Fruit fly (Drosophila melanogaster) whole organism, embryonic: ENCODE data around the gene CG11999.

Experiments
- Abd-B ChIP-seq: fragments of 200-800 bp; sonication (Bioruptor generic); optimal IDR thresholded peaks from 2 replicates; lab custom pipeline; 2018; ENCODE audit warnings: missing biosample characterization, mild to moderate bottlenecking, missing genetic modification characterization, moderate library complexity
- Ada2b ChIP-seq: fragments of 200-800 bp; sonication (Bioruptor generic); IDR thresholded peaks from 2 replicates; pipeline ENCODE4 v1.3.6; 2022; ENCODE audit warnings: missing biosample characterization, missing genetic modification characterization
- Aef1 ChIP-seq: fragments of 200-800 bp; sonication (Bioruptor generic); IDR thresholded peaks from 3 replicates; pipeline ENCODE4 v1.3.6; 2022; ENCODE audit warnings: missing biosample characterization, missing genetic modification characterization
- Bdp1 ChIP-seq: fragments of 200-800 bp; sonication (Bioruptor generic); optimal IDR thresholded peaks from 3 replicates; lab custom pipeline; 2016; ENCODE audit warnings: missing biosample characterization, missing genetic modification characterization
- Blimp-1 ChIP-seq: fragments of 200-800 bp; sonication (Bioruptor generic); optimal IDR thresholded peaks from 3 replicates; lab custom pipeline; 2018; ENCODE audit warnings: missing biosample characterization, missing genetic modification characterization, mild to moderate bottlenecking, moderate library complexity, missing genetic modification reagents
- CG12155 ChIP-seq: fragments of 200-800 bp; sonication (Bioruptor generic); optimal IDR thresholded peaks from 3 replicates; lab custom pipeline; 2016; ENCODE audit warnings: missing biosample characterization, missing genetic modification characterization
- CG13424 ChIP-seq: fragments of 200-800 bp; sonication (Bioruptor generic); optimal IDR thresholded peaks from 2 replicates; lab custom pipeline; 2019; ENCODE audit warnings: missing biosample characterization, mild to moderate bottlenecking, missing genetic modification characterization, moderate library complexity
- CG14965 ChIP-seq: fragments of 200-800 bp; sonication (Bioruptor generic); optimal IDR thresholded peaks from 2 replicates; lab custom pipeline; 2016; ENCODE audit warnings: missing biosample characterization, missing genetic modification characterization, borderline replicate concordance
- CG15514 ChIP-seq: fragments of 200-800 bp; sonication (Bioruptor generic); optimal IDR thresholded peaks from 3 replicates; lab custom pipeline; 2017; ENCODE audit warnings: missing biosample characterization, missing genetic modification characterization, mild to moderate bottlenecking, moderate library complexity, missing genetic modification reagents
- CG17328 ChIP-seq: fragments of 200-800 bp; sonication (Bioruptor generic); IDR thresholded peaks from 2 replicates; pipeline ENCODE4 v1.3.6; 2022; ENCODE audit warnings: missing biosample characterization, missing genetic modification characterization
- CG17829 ChIP-seq: fragments of 200-800 bp; optimal IDR thresholded peaks from 2 replicates; lab custom pipeline; 2019; ENCODE audit warnings: missing biosample characterization, mild to moderate bottlenecking, missing genetic modification characterization, moderate library complexity
- CG17912 ChIP-seq: fragments of 200-800 bp; sonication (Bioruptor generic); optimal IDR thresholded peaks from 2 replicates; lab custom pipeline; 2018; ENCODE audit warnings: missing biosample characterization, mild to moderate bottlenecking, missing genetic modification characterization
- CG2889 ChIP-seq: fragments of 200-800 bp; sonication (Bioruptor generic); IDR thresholded peaks from 3 replicates; pipeline ENCODE4 v1.3.6; 2022; ENCODE audit warnings: missing biosample characterization, missing genetic modification characterization
- CG31441 ChIP-seq: fragments of 200-800 bp; sonication (Bioruptor generic); IDR thresholded peaks from 2 replicates; pipeline ENCODE4 v1.3.6; 2022; ENCODE audit warnings: missing biosample characterization, missing genetic modification characterization
- CG34376 ChIP-seq: fragments of 200-800 bp; sonication (Bioruptor generic); optimal IDR thresholded peaks from 2 replicates; lab custom pipeline; 2018; ENCODE audit warnings: missing biosample characterization, mild to moderate bottlenecking, missing genetic modification characterization
- CG3995 ChIP-seq: fragments of 200-800 bp; sonication (Bioruptor generic); optimal IDR thresholded peaks from 3 replicates; lab custom pipeline; 2016; ENCODE audit warnings: missing biosample characterization, missing genetic modification characterization
- CG7786 ChIP-seq: fragments of 200-800 bp; sonication (Bioruptor generic); optimal IDR thresholded peaks from 2 replicates; lab custom pipeline; 2016; ENCODE audit warnings: missing biosample characterization, missing genetic modification characterization
- CG8281 ChIP-seq: fragments of 200-800 bp; sonication (Bioruptor generic); optimal IDR thresholded peaks from 2 replicates; lab custom pipeline; 2018; ENCODE audit warnings: missing biosample characterization, mild to moderate bottlenecking, missing genetic modification characterization, moderate library complexity
- CG8388 ChIP-seq: fragments of 200-800 bp; sonication (Bioruptor generic); optimal IDR thresholded peaks from 2 replicates; lab custom pipeline; 2019; ENCODE audit warnings: missing biosample characterization, mild to moderate bottlenecking, missing genetic modification characterization, moderate library complexity
- CG9437 ChIP-seq: fragments of 200-800 bp; sonication (Bioruptor generic); optimal IDR thresholded peaks from 2 replicates; lab custom pipeline; 2018; ENCODE audit warnings: missing biosample characterization, mild to moderate bottlenecking, missing genetic modification characterization
- D19A ChIP-seq: fragments of 200-800 bp; optimal IDR thresholded peaks from 3 replicates; lab custom pipeline; 2019; ENCODE audit warnings: missing biosample characterization, mild to moderate bottlenecking, missing genetic modification characterization, moderate library complexity
- D19B ChIP-seq: fragments of 200-800 bp; sonication (Bioruptor generic); optimal IDR thresholded peaks from 2 replicates; lab custom pipeline; 2017; ENCODE audit warnings: missing biosample characterization, mild to moderate bottlenecking, missing genetic modification characterization
- Dip3 ChIP-seq: fragments of 200-800 bp; sonication (Bioruptor generic); optimal IDR thresholded peaks from 3 replicates; lab custom pipeline; 2016; ENCODE audit warnings: missing biosample characterization, missing genetic modification characterization
- Gug ChIP-seq: fragments of 200-800 bp; sonication (Bioruptor generic); IDR thresholded peaks from 4 replicates; pipeline ENCODE4 v1.3.6; 2022; ENCODE audit warnings: missing biosample characterization, missing genetic modification characterization
- HmgZ ChIP-seq: fragments of 200-800 bp; sonication (Bioruptor generic); optimal IDR thresholded peaks from 2 replicates; lab custom pipeline; 2018; ENCODE audit warnings: missing biosample characterization, mild to moderate bottlenecking, missing genetic modification characterization
- Hr51 ChIP-seq, 2 experiments: fragments of 200-800 bp; sonication (Bioruptor generic); optimal IDR thresholded peaks; 2 replicates in 1 of 2; 3 replicates in 1 of 2; lab custom pipeline; 2016 to 2018; ENCODE audit warnings: missing biosample characterization in 2 of 2, missing genetic modification characterization in 2 of 2, mild to moderate bottlenecking in 1 of 2, moderate library complexity in 1 of 2
- Hr78 ChIP-seq, 2 experiments: fragments of 200-800 bp in 1 of 2; fragments of >200 bp in 1 of 2; sonication (Bioruptor generic) in 1 of 2; optimal IDR thresholded peaks; 2 replicates each; lab custom pipeline; 2017 to 2019; ENCODE audit warnings: missing biosample characterization in 2 of 2, missing genetic modification characterization in 2 of 2, mild to moderate bottlenecking in 1 of 2, moderate library complexity in 1 of 2
- Mad ChIP-seq: fragments of 200-800 bp; sonication (Bioruptor generic); optimal IDR thresholded peaks from 2 replicates; lab custom pipeline; 2016; ENCODE audit warnings: missing biosample characterization, missing genetic modification characterization
- NK7.1 ChIP-seq: fragments of 200-800 bp; sonication (Bioruptor generic); optimal IDR thresholded peaks from 3 replicates; lab custom pipeline; 2016; ENCODE audit warnings: missing biosample characterization, missing genetic modification characterization
- NfI ChIP-seq: fragments of 200-800 bp; sonication (Bioruptor generic); optimal IDR thresholded peaks from 3 replicates; lab custom pipeline; 2018; ENCODE audit warnings: missing biosample characterization, mild to moderate bottlenecking, missing genetic modification characterization, moderate library complexity
- Ptx1 ChIP-seq: fragments of 200-800 bp; sonication (Bioruptor generic); IDR thresholded peaks from 2 replicates; pipeline ENCODE4 v1.3.6; 2022; ENCODE audit warnings: missing biosample characterization, missing genetic modification characterization
- TFAM ChIP-seq: fragments of 200-800 bp; sonication (Bioruptor generic); optimal IDR thresholded peaks from 2 replicates; lab custom pipeline; 2017; ENCODE audit warnings: missing biosample characterization, missing genetic modification characterization, inconsistent platforms
- Taf1 ChIP-seq: fragments of 200-800 bp; sonication (Bioruptor generic); IDR thresholded peaks from 2 replicates; pipeline ENCODE4 v1.3.6; 2022; ENCODE audit warnings: missing biosample characterization, missing genetic modification characterization
- bigmax ChIP-seq: fragments of 200-800 bp; sonication (Bioruptor generic); optimal IDR thresholded peaks from 2 replicates; lab custom pipeline; 2018; ENCODE audit warnings: missing biosample characterization, mild to moderate bottlenecking, missing genetic modification characterization
- cg ChIP-seq: fragments of 200-800 bp; sonication (Bioruptor generic); optimal IDR thresholded peaks from 3 replicates; lab custom pipeline; 2019; ENCODE audit warnings: missing biosample characterization, mild to moderate bottlenecking, missing genetic modification characterization, moderate library complexity
- crp ChIP-seq, 2 experiments: fragments of 200-800 bp; sonication (Bioruptor generic); optimal IDR thresholded peaks; 2 replicates in 1 of 2; 3 replicates in 1 of 2; lab custom pipeline; 2017; ENCODE audit warnings: missing biosample characterization in 2 of 2, missing genetic modification characterization in 2 of 2, mild to moderate bottlenecking in 1 of 2, moderate library complexity in 1 of 2
- dati ChIP-seq: fragments of 200-800 bp; sonication (Bioruptor generic); IDR thresholded peaks from 2 replicates; pipeline ENCODE4 v1.3.6; 2022; ENCODE audit warnings: missing biosample characterization, missing genetic modification characterization
- dmrt11E ChIP-seq: fragments of 200-800 bp; sonication (Bioruptor generic); optimal IDR thresholded peaks from 3 replicates; lab custom pipeline; 2018; ENCODE audit warnings: missing biosample characterization, mild to moderate bottlenecking, missing genetic modification characterization, moderate library complexity
- fu2 ChIP-seq: fragments of 200-800 bp; sonication (Bioruptor generic); optimal IDR thresholded peaks from 2 replicates; lab custom pipeline; 2016; ENCODE audit warnings: missing biosample characterization, missing genetic modification characterization
- gro ChIP-seq: fragments of 200-800 bp; sonication (Bioruptor generic); optimal IDR thresholded peaks from 2 replicates; lab custom pipeline; 2016; ENCODE audit warnings: missing biosample characterization, missing genetic modification characterization
- knrl ChIP-seq: fragments of 200-800 bp; sonication (Bioruptor generic); IDR thresholded peaks from 3 replicates; pipeline ENCODE4 v1.3.6; 2022; ENCODE audit warnings: missing biosample characterization, missing genetic modification characterization; ENCODE audit not compliant: partially characterized antibody
- luna ChIP-seq: fragments of 200-800 bp; sonication (Bioruptor generic); optimal IDR thresholded peaks from 2 replicates; lab custom pipeline; 2016; ENCODE audit warnings: missing biosample characterization, missing genetic modification characterization
- oc ChIP-seq: fragments of 200-800 bp; sonication (Bioruptor generic); optimal IDR thresholded peaks from 2 replicates; lab custom pipeline; 2018; ENCODE audit warnings: missing biosample characterization, mild to moderate bottlenecking, missing genetic modification characterization, moderate library complexity
- odd ChIP-seq: fragments of 200-800 bp; sonication (Bioruptor generic); optimal IDR thresholded peaks from 2 replicates; lab custom pipeline; 2017; ENCODE audit warnings: missing biosample characterization, mild to moderate bottlenecking, missing genetic modification characterization
- slp2 ChIP-seq: fragments of 200-800 bp; sonication (Bioruptor generic); optimal IDR thresholded peaks from 2 replicates; lab custom pipeline; 2016; ENCODE audit warnings: missing biosample characterization, missing genetic modification characterization
- tll ChIP-seq, 2 experiments: fragments of 200-800 bp in 1 of 2; fragments of >200 bp in 1 of 2; sonication (Bioruptor generic) in 1 of 2; optimal IDR thresholded peaks; 2 replicates each; lab custom pipeline; 2017 to 2019; ENCODE audit warnings: missing biosample characterization in 2 of 2, missing genetic modification characterization in 2 of 2, mild to moderate bottlenecking in 1 of 2, moderate library complexity in 1 of 2
- trem ChIP-seq: fragments of 200-800 bp; optimal IDR thresholded peaks from 3 replicates; lab custom pipeline; 2019; ENCODE audit warnings: missing biosample characterization, mild to moderate bottlenecking, missing genetic modification characterization, moderate library complexity
- z ChIP-seq: fragments of 200-800 bp; sonication (Bioruptor generic); IDR thresholded peaks from 3 replicates; pipeline ENCODE4 v1.3.6; 2022; ENCODE audit warnings: missing biosample characterization, missing genetic modification characterization

Gene CG11999

dm6 chr3R:5368170-5368781 is 13.7 kb upstream of the CG11999 start, which contains the start of gene Cerk (continued):
- TF ChIP-seq oc (tag; lab: Kevin White, UChicago), result no peak
- no peak for TF ChIP-seq z (GFP tag; lab: Robert Waterston, UW)
- no peak for TF ChIP-seq bigmax (GFP tag; lab: Kevin White, UChicago)
- TF ChIP-seq CG3995 (GFP tag; lab: Kevin White, UChicago), result peak; percentile 93
- TF ChIP-seq cg (GFP tag; lab: Kevin White, UChicago), result no peak
- TF ChIP-seq tll (GFP tag; optimal IDR thresholded peaks at IDR 0.05; lab: Kevin White, UChicago), result no peak
- peak; percentile 65; the same call in 2 of the 3 replicates for TF ChIP-seq knrl (GFP tag; lab: Robert Waterston, UW)
- TF ChIP-seq TFAM (GFP tag; lab: Kevin White, UChicago), result no peak
- 0 out of 3 replicates have a peak, but pooled peaks have one; percentile 12 for TF ChIP-seq Aef1 (GFP tag; lab: Robert Waterston, UW)
- peak; percentile 38 for TF ChIP-seq gro (GFP tag; lab: Kevin White, UChicago)
- TF ChIP-seq Taf1, result no peak; the same call in 1 of the 2 replicates
- TF ChIP-seq Hr51 (GFP tag; optimal IDR thresholded peaks at IDR 0.05; lab: Kevin White, UChicago), result peak; percentile 13 to 59
- peak; percentile 34 for TF ChIP-seq CG13424 (tag; lab: Kevin White, UChicago)
- no peak for TF ChIP-seq CG9437 (GFP tag; lab: Kevin White, UChicago)
- peak; percentile 7 for TF ChIP-seq Dip3
- TF ChIP-seq Gug (GFP tag; lab: Robert Waterston, UW), result no peak
- peak; percentile 20 for TF ChIP-seq trem (tag; lab: Kevin White, UChicago)
- no peak for TF ChIP-seq CG2889 (GFP tag; lab: Robert Waterston, UW)
- no peak for TF ChIP-seq dmrt11E (tag; lab: Kevin White, UChicago)
- no peak for TF ChIP-seq Hr78 (GFP tag; optimal IDR thresholded peaks at IDR 0.05; lab: Kevin White, UChicago)
- TF ChIP-seq luna (GFP tag; lab: Kevin White, UChicago), result no peak
- peak; percentile 1 for TF ChIP-seq CG17829 (tag; lab: Kevin White, UChicago)
- peak; percentile 53 for TF ChIP-seq HmgZ (tag; lab: Kevin White, UChicago)
- no peak for TF ChIP-seq CG34376 (GFP tag; lab: Kevin White, UChicago)
- no peak for TF ChIP-seq Blimp-1 (GFP tag; lab: Kevin White, UChicago)
- TF ChIP-seq fu2 (GFP tag; lab: Kevin White, UChicago), result no peak
- peak; percentile 75 for TF ChIP-seq CG15514
- TF ChIP-seq D19B (GFP tag; lab: Kevin White, UChicago), result no peak
- no peak for TF ChIP-seq CG14965 (GFP tag; lab: Kevin White, UChicago)
- TF ChIP-seq CG17912 (GFP tag; lab: Kevin White, UChicago), result no peak
- TF ChIP-seq Ada2b (GFP tag; lab: Robert Waterston, UW), result no peak
- TF ChIP-seq Bdp1 (GFP tag; lab: Kevin White, UChicago), result peak; percentile 24
- TF ChIP-seq NK7.1 (GFP tag; lab: Kevin White, UChicago), result no peak
- no peak for TF ChIP-seq odd (GFP tag; lab: Kevin White, UChicago)
- peak; percentile 20 for TF ChIP-seq CG7786
- peak; percentile 42 for TF ChIP-seq NfI (GFP tag; lab: Kevin White, UChicago)
- no peak for TF ChIP-seq CG8281 (tag; lab: Kevin White, UChicago)
- peak; percentile 72 for TF ChIP-seq CG12155 (GFP tag; lab: Kevin White, UChicago)
- TF ChIP-seq slp2 (GFP tag; lab: Kevin White, UChicago), result no peak
- no peak for TF ChIP-seq CG8388 (GFP tag; lab: Kevin White, UChicago)
- TF ChIP-seq Ptx1, result peak; percentile 32; the same call in 1 of the 2 replicates
- TF ChIP-seq Mad (GFP tag; lab: Kevin White, UChicago), result no peak
- 0 out of 2 replicates have a peak, but pooled peaks have one; percentile 4 for TF ChIP-seq CG17328 (GFP tag; lab: Robert Waterston, UW)
- no peak for TF ChIP-seq dati (GFP tag; lab: Robert Waterston, UW)
- peak; percentile 36; the same call in 1 of the 2 replicates for TF ChIP-seq CG31441
- peak in 1 of 2 experiments; percentile 45 for TF ChIP-seq crp (GFP tag; optimal IDR thresholded peaks at IDR 0.05; lab: Kevin White, UChicago)
- no peak for TF ChIP-seq D19A (tag; lab: Kevin White, UChicago)
- no peak for TF ChIP-seq Abd-B (GFP tag; lab: Kevin White, UChicago)
